Worm (Caenorhabditis elegans) whole organism, mixed stage, embryonic: ENCODE data around the gene cpg-7.
A peak's percentile ranks its signal among the peaks of the same experiment; 100 is the strongest.

Source experiments
- M03D4.4 ChIP-seq: sonication (generic microtip); optimal IDR thresholded peaks from 2 replicates; lab custom pipeline; 2017; ENCODE audit warnings: mild to moderate bottlenecking, missing genetic modification characterization, missing compliant biosample characterization
- bed-3 ChIP-seq: fragments of 200-800 bp; sonication (Bioruptor generic); optimal IDR thresholded peaks from 3 replicates; lab custom pipeline; 2018; ENCODE audit warnings: mild to moderate bottlenecking, missing genetic modification characterization, moderate library complexity, missing compliant biosample characterization
- blmp-1 ChIP-seq: fragments of 150-350 bp; optimal IDR thresholded peaks from 2 replicates; lab custom pipeline; 2014; ENCODE audit warnings: missing biosample characterization, missing genetic modification characterization
- ceh-39 ChIP-seq: fragments of 150-350 bp; optimal IDR thresholded peaks from 2 replicates; lab custom pipeline; 2014; ENCODE audit warnings: missing biosample characterization, missing genetic modification characterization
- ceh-43 ChIP-seq: fragments of 200-800 bp; sonication (Bioruptor generic); optimal IDR thresholded peaks from 2 replicates; lab custom pipeline; 2018; ENCODE audit warnings: mild to moderate bottlenecking, missing genetic modification characterization, moderate library complexity, missing compliant biosample characterization
- ceh-83 ChIP-seq: fragments of 200-800 bp; sonication (Bioruptor generic); optimal IDR thresholded peaks from 2 replicates; lab custom pipeline; 2018; ENCODE audit warnings: mild to moderate bottlenecking, missing genetic modification characterization, missing compliant biosample characterization
- ces-1 ChIP-seq: fragments of 150-350 bp; optimal IDR thresholded peaks from 2 replicates; lab custom pipeline; 2014; ENCODE audit warnings: missing biosample characterization, missing genetic modification reagents, missing genetic modification characterization
- cnd-1 ChIP-seq: fragments of 200-800 bp; sonication (Bioruptor generic); optimal IDR thresholded peaks from 2 replicates; lab custom pipeline; 2018; ENCODE audit warnings: mild to moderate bottlenecking, missing genetic modification characterization, missing compliant biosample characterization
- drap-1 ChIP-seq: fragments of 200-800 bp; sonication (Bioruptor generic); optimal IDR thresholded peaks from 3 replicates; lab custom pipeline; 2018; ENCODE audit warnings: mild to moderate bottlenecking, missing genetic modification characterization, missing compliant biosample characterization
- elt-1 ChIP-seq: sonication (generic microtip); optimal IDR thresholded peaks from 2 replicates; lab custom pipeline; 2017; ENCODE audit warnings: missing genetic modification characterization, mild to moderate bottlenecking, missing compliant biosample characterization, antibody characterized with exemption, moderate library complexity, borderline replicate concordance; ENCODE audit not compliant: insufficient read depth
- elt-3 ChIP-seq: fragments of 150-350 bp; optimal IDR thresholded peaks from 2 replicates; lab custom pipeline; 2014; ENCODE audit warnings: missing biosample characterization, missing genetic modification characterization
- flh-1 ChIP-seq: fragments of 200-800 bp; sonication (Bioruptor generic); optimal IDR thresholded peaks from 2 replicates; lab custom pipeline; 2018; ENCODE audit warnings: mild to moderate bottlenecking, missing genetic modification characterization, moderate library complexity, missing compliant biosample characterization
- ham-2 ChIP-seq: fragments of 200-800 bp; sonication (Bioruptor generic); optimal IDR thresholded peaks from 2 replicates; lab custom pipeline; 2018; ENCODE audit warnings: mild to moderate bottlenecking, missing genetic modification characterization, missing compliant biosample characterization
- hlh-1 ChIP-seq: fragments of 150-350 bp; optimal IDR thresholded peaks from 2 replicates; lab custom pipeline; 2014; ENCODE audit warnings: missing biosample characterization, missing genetic modification reagents, missing genetic modification characterization
- lin-13 ChIP-seq: fragments of 150-350 bp; optimal IDR thresholded peaks from 2 replicates; lab custom pipeline; 2014; ENCODE audit warnings: missing biosample characterization, missing genetic modification characterization
- lin-32 ChIP-seq: fragments of 200-800 bp; sonication (Bioruptor generic); optimal IDR thresholded peaks from 2 replicates; lab custom pipeline; 2018; ENCODE audit warnings: mild to moderate bottlenecking, missing genetic modification characterization, missing compliant biosample characterization
- lsy-2 ChIP-seq: fragments of 150-350 bp; optimal IDR thresholded peaks from 2 replicates; lab custom pipeline; 2014; ENCODE audit warnings: missing biosample characterization, missing genetic modification characterization
- mab-5 ChIP-seq: fragments of 150-350 bp; optimal IDR thresholded peaks from 2 replicates; lab custom pipeline; 2014; ENCODE audit warnings: missing biosample characterization, missing genetic modification characterization
- mep-1 ChIP-seq: fragments of 150-350 bp; optimal IDR thresholded peaks from 2 replicates; lab custom pipeline; 2017; ENCODE audit warnings: missing biosample characterization, missing genetic modification reagents, missing genetic modification characterization, inconsistent platforms
- mls-2 ChIP-seq: sonication (generic microtip); optimal IDR thresholded peaks from 2 replicates; lab custom pipeline; 2016; ENCODE audit warnings: mild to moderate bottlenecking, missing genetic modification characterization, moderate library complexity, missing compliant biosample characterization
- nhr-12 ChIP-seq: fragments of 150-350 bp; optimal IDR thresholded peaks from 2 replicates; lab custom pipeline; 2014; ENCODE audit warnings: missing biosample characterization, missing genetic modification characterization
- nhr-2 ChIP-seq: fragments of 150-350 bp; optimal IDR thresholded peaks from 2 replicates; lab custom pipeline; 2014; ENCODE audit warnings: missing biosample characterization, missing genetic modification characterization
- nhr-237 ChIP-seq: fragments of 150-350 bp; optimal IDR thresholded peaks from 2 replicates; lab custom pipeline; 2014; ENCODE audit warnings: missing biosample characterization, missing genetic modification characterization
- nhr-28 ChIP-seq: fragments of 150-350 bp; optimal IDR thresholded peaks from 2 replicates; lab custom pipeline; 2014; ENCODE audit warnings: missing biosample characterization, missing genetic modification characterization
- nhr-76 ChIP-seq: sonication (generic microtip); optimal IDR thresholded peaks from 2 replicates; lab custom pipeline; 2017; ENCODE audit warnings: missing biosample characterization, missing genetic modification characterization
- pha-4 ChIP-seq: fragments of 150-350 bp; optimal IDR thresholded peaks from 2 replicates; lab custom pipeline; 2018; ENCODE audit warnings: missing biosample characterization, missing genetic modification reagents, missing genetic modification characterization
- sem-2 ChIP-seq: fragments of 200-800 bp; sonication (Bioruptor generic); optimal IDR thresholded peaks from 2 replicates; lab custom pipeline; 2018; ENCODE audit warnings: mild to moderate bottlenecking, missing genetic modification characterization, missing compliant biosample characterization
- snpc-4 ChIP-seq: fragments of 150-350 bp; optimal IDR thresholded peaks from 2 replicates; lab custom pipeline; 2014; ENCODE audit warnings: missing biosample characterization, missing genetic modification characterization
- sptf-1 ChIP-seq: sonication (generic microtip); optimal IDR thresholded peaks from 2 replicates; lab custom pipeline; 2017; ENCODE audit warnings: mild to moderate bottlenecking, missing genetic modification characterization, moderate library complexity, missing compliant biosample characterization
- tbx-8 ChIP-seq: fragments of 200-800 bp; sonication (Bioruptor generic); optimal IDR thresholded peaks from 2 replicates; lab custom pipeline; 2018; ENCODE audit warnings: mild to moderate bottlenecking, missing genetic modification characterization, moderate library complexity, missing compliant biosample characterization
- unc-120 ChIP-seq: sonication (generic microtip); optimal IDR thresholded peaks from 2 replicates; lab custom pipeline; 2017; ENCODE audit warnings: missing genetic modification characterization, missing compliant biosample characterization; ENCODE audit not compliant: poor library complexity, severe bottlenecking
- unc-39 ChIP-seq: fragments of 150-350 bp; optimal IDR thresholded peaks from 2 replicates; lab custom pipeline; 2014; ENCODE audit warnings: missing biosample characterization, missing genetic modification characterization
- unc-62 ChIP-seq: fragments of 150-350 bp; optimal IDR thresholded peaks from 2 replicates; lab custom pipeline; 2014; ENCODE audit warnings: missing biosample characterization, missing genetic modification reagents, missing genetic modification characterization
- zip-8 ChIP-seq: fragments of 150-350 bp; optimal IDR thresholded peaks from 2 replicates; lab custom pipeline; 2014; ENCODE audit warnings: missing biosample characterization, missing genetic modification characterization
- ztf-11 ChIP-seq: fragments of 150-350 bp; optimal IDR thresholded peaks from 2 replicates; lab custom pipeline; 2014; ENCODE audit warnings: missing biosample characterization, missing genetic modification characterization

Gene cpg-7

DNA sequence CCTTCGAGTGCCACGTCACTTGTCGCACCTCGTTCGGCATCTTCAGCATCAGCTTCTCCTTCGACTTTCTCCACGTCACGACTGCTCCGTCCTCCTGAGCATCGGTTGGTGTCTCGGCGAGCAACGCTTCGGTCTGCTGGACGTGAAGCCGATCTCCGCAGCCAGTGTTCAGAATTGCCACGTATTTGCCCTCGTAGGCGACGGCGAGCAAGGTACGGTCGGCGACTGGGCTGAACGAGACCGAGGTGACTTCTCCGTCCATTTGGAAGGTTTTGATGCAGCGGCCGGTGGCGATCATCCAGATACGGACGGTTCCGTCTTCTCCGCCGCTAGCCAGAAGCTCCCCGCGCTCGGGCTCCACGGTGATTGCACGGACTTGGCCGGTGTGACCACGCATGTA, 43.2 kb upstream of the cpg-7 start:
- no peak for TF ChIP-seq nhr-76 (tag; lab: Kevin White, UChicago)
- no peak for TF ChIP-seq nhr-2 (tag; lab: Kevin White, UChicago)
- no peak for TF ChIP-seq ces-1
- no peak for TF ChIP-seq M03D4.4
- no peak for TF ChIP-seq bed-3 (GFP tag; lab: Kevin White, UChicago)
- no peak for TF ChIP-seq nhr-28
- TF ChIP-seq nhr-12 = no peak
- no peak for TF ChIP-seq blmp-1 (tag; lab: Kevin White, UChicago)
- TF ChIP-seq ham-2 = no peak
- no peak for TF ChIP-seq unc-120 (tag; lab: Kevin White, UChicago)
- no peak for TF ChIP-seq unc-62 (GFP tag; lab: Kevin White, UChicago)
- no peak for TF ChIP-seq unc-39
- no peak for TF ChIP-seq mab-5
- no peak for TF ChIP-seq lin-13
- no peak for TF ChIP-seq sem-2 (GFP tag; lab: Kevin White, UChicago)
- TF ChIP-seq tbx-8 (GFP tag; lab: Kevin White, UChicago) = no peak
- no peak for TF ChIP-seq snpc-4 (tag; lab: Kevin White, UChicago)

DNA sequence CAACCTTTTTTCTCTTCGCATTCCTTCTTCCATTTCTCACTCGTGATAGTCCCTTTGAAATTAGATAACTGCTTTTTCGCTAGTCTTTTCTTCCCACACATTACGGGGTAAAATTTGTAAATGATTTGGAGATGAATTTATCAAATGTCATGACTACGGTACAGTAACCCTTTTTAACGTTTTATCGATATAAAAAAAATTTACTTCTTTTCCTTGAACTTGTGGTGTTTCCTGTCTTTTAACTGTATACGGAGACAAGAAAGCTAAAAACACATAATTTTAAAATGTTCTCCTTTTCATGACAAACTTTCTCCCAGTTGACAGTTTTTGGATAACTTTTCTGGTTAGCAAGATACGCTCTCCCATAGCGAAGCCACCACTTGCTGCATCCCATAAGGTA, 41.0 kb upstream of the cpg-7 start, which contains the start of gene W03H9.1:
Gene W03H9.1, minus strand, starts transcription at position 101 of the 400 bp plus-strand sequence.
- TF ChIP-seq tbx-8 (GFP tag; lab: Kevin White, UChicago) = no peak
- TF ChIP-seq ceh-39 (tag; lab: Kevin White, UChicago) = no peak
- no peak for TF ChIP-seq ceh-43 (GFP tag; lab: Kevin White, UChicago)
- no peak for TF ChIP-seq elt-3 (tag; lab: Kevin White, UChicago)
- no peak for TF ChIP-seq cnd-1 (tag; lab: Kevin White, UChicago)
- no peak for TF ChIP-seq nhr-28
- no peak for TF ChIP-seq sptf-1 (tag; lab: Kevin White, UChicago)
- TF ChIP-seq M03D4.4 = no peak
- no peak for TF ChIP-seq sem-2 (GFP tag; lab: Kevin White, UChicago)
- TF ChIP-seq unc-39 = no peak
- no peak for TF ChIP-seq unc-62 (GFP tag; lab: Kevin White, UChicago)
- no peak for TF ChIP-seq elt-1 (tag; lab: Kevin White, UChicago)
- TF ChIP-seq blmp-1 (tag; lab: Kevin White, UChicago) = no peak
- no peak for TF ChIP-seq nhr-237 (tag; lab: Kevin White, UChicago)
- no peak for TF ChIP-seq unc-120 (tag; lab: Kevin White, UChicago)
- TF ChIP-seq ces-1 = no peak
- no peak for TF ChIP-seq ham-2
- no peak for TF ChIP-seq mep-1 (tag; lab: Kevin White, UChicago)
- TF ChIP-seq bed-3 (GFP tag; lab: Kevin White, UChicago) = no peak
- TF ChIP-seq mls-2 = no peak

DNA sequence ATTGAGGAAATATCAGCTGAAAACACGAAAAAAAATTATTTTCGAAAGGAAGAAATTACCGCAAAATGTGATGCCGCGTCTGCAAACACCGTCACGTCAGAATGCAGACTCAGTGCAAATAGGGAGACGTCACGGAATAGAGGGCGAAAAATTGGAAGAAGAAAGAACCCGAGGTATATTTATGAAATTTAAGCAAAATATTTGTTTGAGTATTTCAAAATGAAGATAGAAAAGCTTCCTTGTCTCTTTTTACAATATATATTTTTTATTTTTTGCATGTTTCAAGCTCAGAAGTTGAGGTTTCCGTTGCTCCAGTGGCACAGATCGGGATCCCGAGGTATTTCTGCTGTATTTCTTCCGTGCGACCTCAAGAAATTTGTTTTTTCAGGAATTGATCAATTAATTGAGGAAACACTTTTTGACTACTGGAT, 34.8 kb upstream of the cpg-7 start, which contains the start of gene W03H9.2:
Gene W03H9.2, minus strand, starts transcription at position 32 of the 431 bp plus-strand sequence.
- peak; percentile 81 for TF ChIP-seq sptf-1 (tag; lab: Kevin White, UChicago)
- TF ChIP-seq tbx-8 (GFP tag; lab: Kevin White, UChicago) = no peak
- peak; percentile 48 for TF ChIP-seq lsy-2 (tag; lab: Kevin White, UChicago)
- no peak for TF ChIP-seq unc-39
- TF ChIP-seq lin-32 (GFP tag; lab: Kevin White, UChicago) = peak; percentile 9
- TF ChIP-seq pha-4 (tag; lab: Kevin White, UChicago) = no peak
- TF ChIP-seq lin-13 = peak; percentile 6
- TF ChIP-seq nhr-28 = no peak
- TF ChIP-seq nhr-12 = no peak
- TF ChIP-seq drap-1 (GFP tag; lab: Kevin White, UChicago) = peak; percentile 70
- no peak for TF ChIP-seq elt-3 (tag; lab: Kevin White, UChicago)
- no peak for TF ChIP-seq nhr-76 (tag; lab: Kevin White, UChicago)
- peak; percentile 54 for TF ChIP-seq mls-2
- TF ChIP-seq zip-8 = no peak
- no peak for TF ChIP-seq nhr-2 (tag; lab: Kevin White, UChicago)
- no peak for TF ChIP-seq mab-5
- peak; percentile 62 for TF ChIP-seq cnd-1 (tag; lab: Kevin White, UChicago)
- TF ChIP-seq unc-120 (tag; lab: Kevin White, UChicago) = peak; percentile 75
- no peak for TF ChIP-seq snpc-4 (tag; lab: Kevin White, UChicago)
- TF ChIP-seq sem-2 (GFP tag; lab: Kevin White, UChicago) = no peak
- no peak for TF ChIP-seq flh-1 (GFP tag; lab: Kevin White, UChicago)
- TF ChIP-seq ceh-39 (tag; lab: Kevin White, UChicago) = no peak
- TF ChIP-seq hlh-1 (tag; lab: Kevin White, UChicago) = no peak
- TF ChIP-seq ces-1 = peak; percentile 69
- TF ChIP-seq bed-3 (GFP tag; lab: Kevin White, UChicago) = peak; percentile 70
- no peak for TF ChIP-seq mep-1 (tag; lab: Kevin White, UChicago)
- peak; percentile 78 for TF ChIP-seq ceh-83 (GFP tag; lab: Kevin White, UChicago)
- TF ChIP-seq ham-2 = peak; percentile 8
- no peak for TF ChIP-seq elt-1 (tag; lab: Kevin White, UChicago)
- peak; percentile 43 for TF ChIP-seq nhr-237 (tag; lab: Kevin White, UChicago)
- TF ChIP-seq ceh-43 (GFP tag; lab: Kevin White, UChicago) = no peak
- no peak for TF ChIP-seq ztf-11 (tag; lab: Kevin White, UChicago)
- TF ChIP-seq M03D4.4 = peak; percentile 74
- no peak for TF ChIP-seq unc-62 (GFP tag; lab: Kevin White, UChicago)
- no peak for TF ChIP-seq blmp-1 (tag; lab: Kevin White, UChicago)
- TF ChIP-seq, all 35 proteins: peak for 14
